Worm (Caenorhabditis elegans) whole organism, young adult: ENCODE results near the gene Y32H12A.7.

ENCODE experiments used
- B0261.1 ChIP-seq: sonication (generic microtip); optimal IDR thresholded peaks from 2 replicates; lab custom pipeline; 2016; ENCODE audit warnings: mild to moderate bottlenecking, missing genetic modification characterization, moderate library complexity, missing compliant biosample characterization
- F57C9.4 ChIP-seq: sonication (generic microtip); optimal IDR thresholded peaks from 2 replicates; lab custom pipeline; 2017; ENCODE audit warnings: mild to moderate bottlenecking, missing genetic modification characterization, missing compliant biosample characterization
- T07F8.4 ChIP-seq: sonication (generic microtip); optimal IDR thresholded peaks from 2 replicates; lab custom pipeline; 2016; ENCODE audit warnings: mild to moderate bottlenecking, missing genetic modification characterization, moderate library complexity, missing compliant biosample characterization
- atf-7 ChIP-seq: sonication (generic microtip); optimal IDR thresholded peaks from 2 replicates; lab custom pipeline; 2017; ENCODE audit warnings: mild to moderate bottlenecking, missing genetic modification characterization, missing compliant biosample characterization
- cebp-1 ChIP-seq, 2 experiments: fragments of 200-800 bp in 1 of 2; sonication (Bioruptor generic) in 1 of 2; sonication (generic microtip) in 1 of 2; IDR thresholded peaks in 1 of 2; optimal IDR thresholded peaks in 1 of 2; 2 replicates each; pipeline versions ENCODE4 v1.3.6 to Lab custom; 2017 to 2022; ENCODE audit warnings: missing compliant biosample characterization in 2 of 2, missing genetic modification characterization in 2 of 2, mild to moderate bottlenecking in 1 of 2, missing genetic modification reagents in 1 of 2, moderate library complexity in 1 of 2
- ceh-79 ChIP-seq: sonication (generic microtip); optimal IDR thresholded peaks from 2 replicates; lab custom pipeline; 2017; ENCODE audit warnings: mild to moderate bottlenecking, missing genetic modification characterization, missing compliant biosample characterization
- ceh-91 ChIP-seq: fragments of 200-800 bp; sonication (Bioruptor generic); IDR thresholded peaks from 2 replicates; pipeline ENCODE4 v1.3.6; 2022; ENCODE audit warnings: missing genetic modification reagents, missing genetic modification characterization, missing compliant biosample characterization
- dox-1 ChIP-seq: fragments of 200-800 bp; sonication (Bioruptor generic); IDR thresholded peaks from 2 replicates; pipeline ENCODE4 v1.3.6; 2022; ENCODE audit warnings: missing genetic modification reagents, missing genetic modification characterization, missing compliant biosample characterization
- fkh-3 ChIP-seq: sonication (generic microtip); optimal IDR thresholded peaks from 2 replicates; lab custom pipeline; 2016; ENCODE audit warnings: mild to moderate bottlenecking, missing genetic modification characterization, missing compliant biosample characterization
- gei-17 ChIP-seq: fragments of 200-800 bp; sonication (Bioruptor generic); optimal IDR thresholded peaks from 2 replicates; lab custom pipeline; 2018; ENCODE audit warnings: mild to moderate bottlenecking, missing genetic modification characterization, missing compliant biosample characterization
- hlh-12 ChIP-seq: sonication (generic microtip); optimal IDR thresholded peaks from 2 replicates; lab custom pipeline; 2016; ENCODE audit warnings: missing genetic modification characterization, missing compliant biosample characterization
- let-607 ChIP-seq, 2 experiments: fragments of 200-800 bp in 1 of 2; sonication (Bioruptor generic) in 1 of 2; sonication (generic microtip) in 1 of 2; optimal IDR thresholded peaks; 2 replicates each; lab custom pipeline; 2016 to 2018; ENCODE audit warnings: mild to moderate bottlenecking in 2 of 2, missing compliant biosample characterization in 2 of 2, missing genetic modification characterization in 2 of 2, moderate library complexity in 2 of 2, missing genotype in 1 of 2
- lin-54 ChIP-seq: fragments of 200-800 bp; sonication (Bioruptor generic); optimal IDR thresholded peaks from 2 replicates; lab custom pipeline; 2018; ENCODE audit warnings: mild to moderate bottlenecking, missing genetic modification characterization, missing compliant biosample characterization
- lir-1 ChIP-seq: fragments of 200-800 bp; sonication (Bioruptor generic); conservative IDR thresholded peaks from 2 replicates; pipeline ENCODE4 v1.3.6; 2022; ENCODE audit warnings: missing genetic modification reagents, missing genetic modification characterization, missing compliant biosample characterization
- lsl-1 ChIP-seq: fragments of 200-800 bp; sonication (Bioruptor generic); optimal IDR thresholded peaks from 2 replicates; lab custom pipeline; 2018; ENCODE audit warnings: mild to moderate bottlenecking, missing genetic modification characterization, moderate library complexity, missing compliant biosample characterization
- madf-3 ChIP-seq: fragments of 200-800 bp; sonication (Bioruptor generic); IDR thresholded peaks from 2 replicates; pipeline ENCODE4 v1.3.6; 2022; ENCODE audit warnings: missing genetic modification reagents, missing genetic modification characterization, missing compliant biosample characterization
- madf-6 ChIP-seq: fragments of 200-800 bp; sonication (Bioruptor generic); IDR thresholded peaks from 2 replicates; pipeline ENCODE4 v1.3.6; 2022; ENCODE audit warnings: missing genetic modification reagents, missing genetic modification characterization, missing compliant biosample characterization
- nhr-27 ChIP-seq: fragments of 200-800 bp; sonication (Bioruptor generic); optimal IDR thresholded peaks from 2 replicates; lab custom pipeline; 2018; ENCODE audit warnings: mild to moderate bottlenecking, missing genetic modification characterization, moderate library complexity, missing compliant biosample characterization
- nhr-80 ChIP-seq: sonication (generic microtip); optimal IDR thresholded peaks from 2 replicates; lab custom pipeline; 2016; ENCODE audit warnings: missing genetic modification characterization, missing compliant biosample characterization
- sea-2 ChIP-seq: fragments of 200-800 bp; sonication (Bioruptor generic); IDR thresholded peaks from 2 replicates; pipeline ENCODE4 v1.3.6; 2022; ENCODE audit warnings: missing genetic modification characterization, missing compliant biosample characterization
- snpc-1.3 ChIP-seq: sonication (generic microtip); optimal IDR thresholded peaks from 2 replicates; lab custom pipeline; 2017; ENCODE audit warnings: missing genetic modification characterization, mild to moderate bottlenecking, missing compliant biosample characterization, antibody characterized with exemption, moderate library complexity, missing genotype, missing genetic modification reagents; ENCODE audit not compliant: insufficient read depth
- zim-3 ChIP-seq: sonication (generic microtip); optimal IDR thresholded peaks from 2 replicates; lab custom pipeline; 2017; ENCODE audit warnings: mild to moderate bottlenecking, missing genetic modification characterization, moderate library complexity, missing compliant biosample characterization

Gene Y32H12A.7

ce11 chrIII:5334517-5335049 lies 50.6 kb downstream of the Y32H12A.7 start:
- TF ChIP-seq hlh-12 (tag; lab: Kevin White, UChicago) (no peak), dox-1 (GFP tag; lab: Robert Waterston, UW) (0 out of 2 replicates have a peak, but pooled peaks have one; percentile 28), snpc-1.3 (tag; lab: Kevin White, UChicago) (no peak), sea-2 (GFP tag; lab: Robert Waterston, UW) (no peak), ceh-79 (tag; lab: Kevin White, UChicago) (no peak), F57C9.4 (tag; lab: Kevin White, UChicago) (no peak), cebp-1 (GFP tag; IDR thresholded peaks at IDR 0.05; lab: Robert Waterston, UW) (0 out of 2 replicates have a peak, but pooled peaks have one; percentile 13), cebp-1 (tag; optimal IDR thresholded peaks at IDR 0.05; lab: Kevin White, UChicago) (no peak), madf-6 (GFP tag; lab: Robert Waterston, UW) (no peak), madf-3 (GFP tag; lab: Robert Waterston, UW) (no peak), lsl-1 (GFP tag; lab: Kevin White, UChicago) (no peak), gei-17 (GFP tag; lab: Kevin White, UChicago) (no peak), nhr-27 (tag; lab: Kevin White, UChicago) (no peak), atf-7 (tag; lab: Kevin White, UChicago) (no peak), lin-54 (no peak), T07F8.4 (tag; lab: Kevin White, UChicago) (no peak), lir-1 (GFP tag; lab: Robert Waterston, UW) (no peak), nhr-80 (tag; lab: Kevin White, UChicago) (peak; percentile 60), ceh-91 (GFP tag; lab: Robert Waterston, UW) (no peak), let-607 (tag; optimal IDR thresholded peaks at IDR 0.05; lab: Kevin White, UChicago) (no peak), fkh-3 (no peak), B0261.1 (no peak), zim-3 (no peak)
